Fruit fly (Drosophila melanogaster) whole organism, larva: ENCODE measurements around the gene Cpr30F.
A peak's percentile ranks its signal among the peaks of the same experiment; 100 is the strongest.

Source experiments
- noc ChIP-seq: fragments of 200-800 bp; sonication (Bioruptor generic); optimal IDR thresholded peaks from 3 replicates; lab custom pipeline; 2019; ENCODE audit warnings: missing biosample characterization, mild to moderate bottlenecking, missing genetic modification characterization, moderate library complexity

Gene Cpr30F

DNA sequence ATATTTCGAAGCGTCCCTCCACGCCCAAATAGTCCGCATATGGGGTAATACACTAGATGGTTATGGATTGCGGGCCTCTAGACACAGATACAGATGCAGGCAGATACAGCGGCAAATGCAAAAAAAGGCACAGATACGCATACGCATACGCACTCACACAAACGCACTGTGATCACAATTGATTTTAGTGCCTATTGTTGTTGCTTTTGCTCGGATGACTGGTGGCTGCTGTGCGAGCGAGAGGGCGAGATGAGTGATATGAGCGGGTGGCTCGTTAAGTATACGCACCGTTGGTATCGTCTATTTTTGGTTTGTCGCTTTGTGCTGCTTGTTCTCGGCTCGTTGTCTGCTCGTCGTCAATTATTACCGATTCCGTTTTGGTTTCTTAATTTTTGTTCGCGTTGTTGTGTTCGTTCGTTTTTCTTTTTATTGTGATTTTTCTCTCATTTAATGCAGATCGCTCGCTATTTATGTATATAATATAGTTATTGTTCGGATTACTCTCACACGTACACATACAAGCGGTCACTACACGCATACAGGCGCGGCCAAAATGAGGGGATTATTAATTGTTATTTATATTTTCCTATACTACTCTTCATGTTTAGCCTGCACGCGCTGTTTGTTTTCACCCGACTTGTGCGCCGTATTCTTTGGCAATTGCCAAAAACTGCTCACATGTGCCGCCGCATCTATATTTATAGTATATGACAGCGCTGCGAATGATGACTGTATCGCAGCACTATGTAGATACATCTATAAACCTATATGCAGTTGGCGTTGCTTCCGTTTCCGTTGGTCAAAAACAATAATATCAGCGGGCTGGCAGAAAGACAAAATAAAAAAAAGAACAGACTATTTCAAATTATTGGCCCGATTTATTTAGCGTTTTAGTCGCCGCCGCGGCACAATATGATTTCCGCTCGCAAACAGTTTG, 25.4 kb downstream of the Cpr30F start:
- no peak for TF ChIP-seq noc (tag; lab: Kevin White, UChicago)

- TF ChIP-seq noc (tag; lab: Kevin White, UChicago) = no peak
Observed at dm6 chr2L:9906641-9907040, 26.3 kb downstream of the Cpr30F start.

DNA sequence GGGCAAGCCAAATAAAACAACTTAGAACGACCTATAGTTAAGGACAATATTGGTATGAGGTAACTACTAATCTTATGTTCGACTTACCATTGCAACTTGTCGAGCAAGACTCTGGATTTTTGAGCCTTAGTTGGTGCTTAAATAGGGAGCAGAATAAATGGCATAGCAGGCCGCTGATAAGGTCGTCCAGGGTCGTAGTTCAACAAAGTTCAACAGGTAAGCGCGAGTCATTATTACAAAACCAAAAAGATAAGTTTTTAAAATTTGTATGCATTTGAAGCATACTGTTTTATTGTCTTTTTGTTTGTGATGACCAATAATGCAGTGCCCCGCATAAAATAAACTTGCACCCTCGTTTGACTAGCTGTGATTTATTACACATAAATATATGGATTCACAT, 29.9 kb downstream of the Cpr30F start, which contains the start of gene Muc30E:
TSS of gene Muc30E (minus strand) at position 101 of the 400 bp plus-strand sequence.
- TF ChIP-seq noc (tag; lab: Kevin White, UChicago) = no peak

DNA sequence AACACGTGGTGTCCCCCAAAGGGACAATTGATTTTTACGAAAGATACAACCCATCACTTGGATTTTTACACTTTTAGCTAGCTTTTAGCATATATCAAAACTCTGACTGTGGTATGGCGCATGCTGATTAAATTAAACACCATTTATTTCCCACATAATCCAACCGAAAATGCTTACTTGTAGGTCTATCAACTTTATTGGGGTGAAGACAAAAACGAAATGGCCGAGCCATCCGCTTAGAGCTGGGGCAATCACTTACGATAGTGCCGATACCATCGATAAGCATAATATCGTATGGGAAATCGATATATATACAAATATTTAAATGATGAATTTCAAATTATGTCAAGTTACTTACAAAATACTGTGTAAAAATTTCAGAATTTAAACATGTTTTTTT, 35.7 kb downstream of the Cpr30F start, which contains the start of gene RpS2:
TSS of gene RpS2 (minus strand) at position 257 of the 400 bp plus-strand sequence.
- peak; percentile 20 for TF ChIP-seq noc (tag; lab: Kevin White, UChicago)

DNA sequence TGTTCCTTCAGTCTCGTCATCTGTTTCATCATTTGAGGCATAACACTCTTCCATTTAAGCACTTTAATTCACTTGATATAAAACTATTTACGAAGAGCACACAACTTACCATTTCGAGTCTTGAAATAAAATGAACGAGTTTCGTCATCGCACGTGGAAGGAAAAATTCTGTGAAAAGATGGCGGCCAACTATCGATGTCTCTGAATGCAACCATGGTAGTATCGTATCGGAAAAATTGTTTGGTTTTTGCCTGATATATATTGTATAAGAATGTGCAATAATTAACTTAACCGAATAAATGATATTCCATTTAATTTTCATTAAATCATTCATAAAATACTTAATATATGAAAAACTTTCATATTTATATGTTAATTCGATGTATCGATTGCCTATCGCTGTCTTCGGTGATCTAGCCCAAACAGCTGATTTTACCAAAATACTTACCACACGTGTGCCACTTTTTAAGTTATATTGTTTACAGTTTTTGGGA, 38.0 kb downstream of the Cpr30F start, which contains the start of gene Bka:
TSS of gene Bka (plus strand) at position 417 of the 494 bp plus-strand sequence.
- peak; percentile 52 for TF ChIP-seq noc (tag; lab: Kevin White, UChicago)

- TF ChIP-seq noc (tag; lab: Kevin White, UChicago) = no peak
Observed at dm6 chr2L:9894193-9894592, 38.8 kb downstream of the Cpr30F start.

DNA sequence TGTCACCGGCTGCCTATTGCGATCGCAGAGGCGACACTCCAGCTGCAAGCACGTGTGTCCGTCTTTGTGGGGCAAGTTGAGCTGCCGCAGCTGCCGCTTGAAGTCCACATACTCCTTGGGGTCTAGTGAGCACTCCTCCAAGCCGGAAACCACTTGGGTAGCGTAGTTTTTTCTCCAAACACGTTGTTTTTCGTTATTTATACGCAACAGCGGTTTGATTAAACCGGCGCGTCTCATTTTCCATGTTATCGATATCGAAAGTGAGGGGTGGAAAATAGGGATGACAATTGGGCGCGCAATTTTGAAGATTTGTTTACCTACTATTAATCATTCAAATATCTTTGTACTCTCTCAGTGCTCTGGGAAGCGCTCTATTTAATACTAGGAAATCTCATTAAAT, 39.8 kb downstream of the Cpr30F start, which contains the start of gene mtDNA-helicase:
TSS of gene mtDNA-helicase (minus strand) at position 264 of the 400 bp plus-strand sequence.
- no peak for TF ChIP-seq noc (tag; lab: Kevin White, UChicago)

- TF ChIP-seq noc (tag; lab: Kevin White, UChicago) = no peak
Observed at dm6 chr2L:9890576-9890975, 42.4 kb downstream of the Cpr30F start, which contains the start of the genes CG34183 and CG4537. Gene CG34183, minus strand, starts transcription at chr2L:9890772. Gene CG4537, plus strand, starts transcription at chr2L:9890885.

dm6 chr2L:9887856-9888269, 45.1 kb downstream of the Cpr30F start, which contains the start of gene Fkbp59:
Gene Fkbp59, plus strand, starts transcription at chr2L:9888005.
- no peak for TF ChIP-seq noc (tag; lab: Kevin White, UChicago)

DNA sequence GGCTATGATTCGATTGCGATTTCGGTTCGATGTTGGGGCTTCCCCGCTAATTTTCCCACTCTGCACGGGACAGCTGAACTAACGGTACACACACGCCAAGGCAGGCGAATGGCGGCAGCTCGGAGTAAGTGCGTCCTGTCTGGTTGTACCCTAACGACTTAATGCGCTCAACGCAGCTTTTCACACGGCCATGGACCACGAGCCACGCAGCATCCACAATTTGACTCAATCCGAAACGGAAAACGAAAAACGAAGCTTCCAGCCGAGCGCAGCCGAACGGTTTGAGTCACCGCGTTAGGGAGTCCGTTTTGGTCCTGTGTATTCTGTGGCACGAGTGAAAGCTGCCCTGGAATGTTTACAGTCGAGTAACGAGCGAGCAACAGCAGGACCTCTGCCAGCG, 46.9 kb downstream of the Cpr30F start, which contains the start of gene nAChRalpha6:
TSS of gene nAChRalpha6 (minus strand) at position 165 of the 400 bp plus-strand sequence.
- no peak for TF ChIP-seq noc (tag; lab: Kevin White, UChicago)

DNA sequence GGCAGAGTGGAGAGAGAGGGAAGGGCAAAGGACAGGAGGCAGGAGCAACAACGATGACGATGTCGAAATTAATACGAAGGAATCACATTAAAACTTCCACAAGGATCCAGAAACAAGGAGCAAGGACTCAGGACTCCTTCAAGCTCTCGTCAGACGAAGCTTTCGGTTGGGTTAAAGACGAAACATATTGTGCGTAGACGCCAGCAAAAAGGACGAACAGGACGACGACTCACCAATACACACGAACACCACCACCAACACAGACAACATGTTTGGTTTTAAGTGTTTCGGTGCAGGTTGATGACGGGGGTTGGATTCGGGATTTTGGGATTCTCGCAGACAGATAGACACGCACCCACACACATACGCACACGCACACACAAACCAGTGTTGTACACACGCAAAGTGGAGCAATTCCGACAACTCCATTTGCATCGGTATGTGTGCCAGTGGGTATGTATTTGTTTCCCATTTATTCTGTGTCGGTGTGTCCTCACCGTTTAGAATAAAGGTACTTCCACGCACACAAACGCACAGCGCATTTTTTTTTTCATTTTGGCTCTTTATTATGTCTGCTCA, 50.5 kb downstream of the Cpr30F start:
- TF ChIP-seq noc (tag; lab: Kevin White, UChicago) = no peak
